Worm (Caenorhabditis elegans) whole organism, L4 larva: ENCODE results near the gene kcc-3.

ENCODE experiments used
- D1046.2 ChIP-seq: fragments of 200-800 bp; sonication (Bioruptor generic); IDR thresholded peaks from 2 replicates; pipeline ENCODE4 v1.3.6; 2022; ENCODE audit warnings: missing genetic modification characterization, missing compliant biosample characterization
- F10B5.3 ChIP-seq: sonication (generic microtip); optimal IDR thresholded peaks from 2 replicates; lab custom pipeline; 2016; ENCODE audit warnings: mild to moderate bottlenecking, missing genetic modification characterization, missing compliant biosample characterization
- F26F4.8 ChIP-seq: fragments of 200-800 bp; sonication (Bioruptor generic); conservative IDR thresholded peaks from 2 replicates; pipeline ENCODE4 v1.3.6; 2022; ENCODE audit warnings: missing genetic modification characterization, missing compliant biosample characterization
- F44E2.7 ChIP-seq: fragments of 200-800 bp; sonication (Bioruptor generic); IDR thresholded peaks from 2 replicates; pipeline ENCODE4 v2.1.2; 2022; ENCODE audit warnings: missing genetic modification characterization, missing compliant biosample characterization
- F49E8.2 ChIP-seq: sonication (generic microtip); optimal IDR thresholded peaks from 2 replicates; lab custom pipeline; 2016; ENCODE audit warnings: missing compliant biosample characterization, mild to moderate bottlenecking, missing genetic modification characterization, borderline replicate concordance
- Y105C5A.15 ChIP-seq: fragments of 200-800 bp; sonication (Bioruptor generic); IDR thresholded peaks from 2 replicates; pipeline ENCODE4 v1.3.6; 2022; ENCODE audit warnings: missing genetic modification characterization, missing compliant biosample characterization
- ZK337.2 ChIP-seq: fragments of 200-800 bp; sonication (Bioruptor generic); IDR thresholded peaks from 2 replicates; pipeline ENCODE4 v1.3.6; 2022; ENCODE audit warnings: missing genetic modification reagents, missing genetic modification characterization, missing compliant biosample characterization
- aha-1 ChIP-seq: fragments of 150-350 bp; peaks from one replicate; lab custom pipeline; 2014; ENCODE audit warnings: missing biosample characterization, missing genetic modification characterization
- arid-1 ChIP-seq: fragments of 200-800 bp; sonication (Bioruptor generic); conservative IDR thresholded peaks from 2 replicates; pipeline ENCODE4 v1.3.6; 2022; ENCODE audit warnings: missing genetic modification reagents, missing genetic modification characterization, missing compliant biosample characterization
- attf-4 ChIP-seq: sonication (generic microtip); optimal IDR thresholded peaks from 3 replicates; lab custom pipeline; 2017; ENCODE audit warnings: missing biosample characterization, missing genetic modification characterization
- ceh-32 ChIP-seq: sonication (generic microtip); optimal IDR thresholded peaks from 2 replicates; lab custom pipeline; 2016; ENCODE audit warnings: mild to moderate bottlenecking, missing genetic modification characterization, missing compliant biosample characterization; ENCODE audit not compliant: poor library complexity
- ces-1 ChIP-seq: fragments of 150-350 bp; sonication (generic microtip); optimal IDR thresholded peaks from 4 replicates; lab custom pipeline; 2014; ENCODE audit warnings: missing biosample characterization, missing genetic modification reagents, missing genetic modification characterization
- daf-12 ChIP-seq: fragments of 150-350 bp; optimal IDR thresholded peaks from 2 replicates; lab custom pipeline; 2014; ENCODE audit warnings: missing biosample characterization, missing genetic modification reagents, missing genetic modification characterization
- dmd-8 ChIP-seq: fragments of 200-800 bp; sonication (Bioruptor generic); IDR thresholded peaks from 2 replicates; pipeline ENCODE4 v1.3.6; 2022; ENCODE audit warnings: missing genetic modification characterization, missing compliant biosample characterization
- duxl-1 ChIP-seq: sonication (generic microtip); optimal IDR thresholded peaks from 2 replicates; lab custom pipeline; 2016; ENCODE audit warnings: mild to moderate bottlenecking, missing genetic modification characterization, moderate library complexity, missing compliant biosample characterization; ENCODE audit not compliant: poor library complexity
- dve-1 ChIP-seq: sonication (generic microtip); optimal IDR thresholded peaks from 2 replicates; lab custom pipeline; 2017; ENCODE audit warnings: antibody characterized with exemption, mild to moderate bottlenecking, missing genetic modification characterization, missing compliant biosample characterization; ENCODE audit not compliant: insufficient read depth
- fkh-10 ChIP-seq: fragments of 150-350 bp; optimal IDR thresholded peaks from 2 replicates; lab custom pipeline; 2014; ENCODE audit warnings: missing biosample characterization, missing genetic modification reagents, missing genetic modification characterization
- hlh-11 ChIP-seq: fragments of 200-800 bp; sonication (Bioruptor generic); optimal IDR thresholded peaks from 2 replicates; lab custom pipeline; 2018; ENCODE audit warnings: mild to moderate bottlenecking, missing genetic modification characterization, missing compliant biosample characterization
- hlh-30 ChIP-seq: sonication (generic microtip); optimal IDR thresholded peaks from 2 replicates; lab custom pipeline; 2017; ENCODE audit warnings: antibody characterized with exemption, mild to moderate bottlenecking, missing genetic modification characterization, missing compliant biosample characterization; ENCODE audit not compliant: insufficient read depth
- lin-38 ChIP-seq: fragments of 200-800 bp; sonication (Bioruptor generic); IDR thresholded peaks from 2 replicates; pipeline ENCODE4 v1.3.6; 2022; ENCODE audit warnings: missing genetic modification reagents, missing genetic modification characterization, missing compliant biosample characterization
- lin-39 ChIP-seq: fragments of 150-350 bp; optimal IDR thresholded peaks from 2 replicates; lab custom pipeline; 2014; ENCODE audit warnings: missing biosample characterization, missing genetic modification reagents, missing genetic modification characterization
- mdt-29 ChIP-seq: fragments of 200-800 bp; sonication (Bioruptor generic); IDR thresholded peaks from 2 replicates; pipeline ENCODE4 v1.3.6; 2022; ENCODE audit warnings: missing genetic modification reagents, missing genetic modification characterization, missing compliant biosample characterization
- mes-2 ChIP-seq: sonication (generic microtip); optimal IDR thresholded peaks from 2 replicates; lab custom pipeline; 2016; ENCODE audit warnings: missing genotype, mild to moderate bottlenecking, missing genetic modification characterization, missing compliant biosample characterization; ENCODE audit not compliant: poor library complexity, severe bottlenecking
- mxl-2 ChIP-seq: fragments of 200-800 bp; sonication (Bioruptor generic); conservative IDR thresholded peaks from 2 replicates; pipeline ENCODE4 v1.3.6; 2022; ENCODE audit warnings: missing genetic modification reagents, missing genetic modification characterization, missing compliant biosample characterization
- mxl-3 ChIP-seq: fragments of 200-800 bp; sonication (Bioruptor generic); optimal IDR thresholded peaks from 2 replicates; lab custom pipeline; 2018; ENCODE audit warnings: mild to moderate bottlenecking, missing genetic modification characterization, missing compliant biosample characterization
- nhr-102 ChIP-seq: sonication (generic microtip); optimal IDR thresholded peaks from 2 replicates; lab custom pipeline; 2016; ENCODE audit warnings: mild to moderate bottlenecking, missing genetic modification characterization, moderate library complexity, missing compliant biosample characterization
- nhr-42 ChIP-seq: fragments of 200-800 bp; sonication (Bioruptor generic); IDR thresholded peaks from 2 replicates; pipeline ENCODE4 v1.3.6; 2022; ENCODE audit warnings: missing genetic modification characterization, missing compliant biosample characterization
- nhr-76 ChIP-seq: fragments of 150-350 bp; optimal IDR thresholded peaks from 2 replicates; lab custom pipeline; 2014; ENCODE audit warnings: missing biosample characterization, missing genetic modification characterization
- php-3 ChIP-seq: fragments of 200-800 bp; sonication (Bioruptor generic); IDR thresholded peaks from 2 replicates; pipeline ENCODE4 v1.3.6; 2022; ENCODE audit warnings: missing genetic modification reagents, missing genetic modification characterization, missing compliant biosample characterization
- rbr-2 ChIP-seq: sonication (generic microtip); optimal IDR thresholded peaks from 2 replicates; lab custom pipeline; 2016; ENCODE audit warnings: missing genotype, missing genetic modification characterization, missing compliant biosample characterization
- sdz-12 ChIP-seq: fragments of 200-800 bp; sonication (Bioruptor generic); optimal IDR thresholded peaks from 2 replicates; lab custom pipeline; 2018; ENCODE audit warnings: mild to moderate bottlenecking, missing genetic modification characterization, missing compliant biosample characterization
- tag-97 ChIP-seq: fragments of 200-800 bp; sonication (Bioruptor generic); IDR thresholded peaks from 2 replicates; pipeline ENCODE4 v1.3.6; 2022; ENCODE audit warnings: missing genetic modification characterization, missing compliant biosample characterization
- tra-1 ChIP-seq: fragments of 200-800 bp; sonication (Bioruptor generic); IDR thresholded peaks from 2 replicates; pipeline ENCODE4 v1.3.6; 2022; ENCODE audit warnings: missing genetic modification reagents, missing genetic modification characterization, missing compliant biosample characterization
- unc-39 ChIP-seq: sonication (generic microtip); optimal IDR thresholded peaks from 2 replicates; lab custom pipeline; 2017; ENCODE audit warnings: missing biosample characterization, missing genetic modification characterization
- zfp-2 ChIP-seq: sonication (generic microtip); optimal IDR thresholded peaks from 2 replicates; lab custom pipeline; 2016; ENCODE audit warnings: mild to moderate bottlenecking, missing genetic modification characterization, missing compliant biosample characterization
- zip-2 ChIP-seq: fragments of 150-350 bp; optimal IDR thresholded peaks from 2 replicates; lab custom pipeline; 2014; ENCODE audit warnings: missing biosample characterization, missing genetic modification characterization
- ztf-7 ChIP-seq: fragments of 150-350 bp; optimal IDR thresholded peaks from 2 replicates; lab custom pipeline; 2014; ENCODE audit warnings: missing biosample characterization, missing genetic modification characterization

Gene kcc-3

DNA sequence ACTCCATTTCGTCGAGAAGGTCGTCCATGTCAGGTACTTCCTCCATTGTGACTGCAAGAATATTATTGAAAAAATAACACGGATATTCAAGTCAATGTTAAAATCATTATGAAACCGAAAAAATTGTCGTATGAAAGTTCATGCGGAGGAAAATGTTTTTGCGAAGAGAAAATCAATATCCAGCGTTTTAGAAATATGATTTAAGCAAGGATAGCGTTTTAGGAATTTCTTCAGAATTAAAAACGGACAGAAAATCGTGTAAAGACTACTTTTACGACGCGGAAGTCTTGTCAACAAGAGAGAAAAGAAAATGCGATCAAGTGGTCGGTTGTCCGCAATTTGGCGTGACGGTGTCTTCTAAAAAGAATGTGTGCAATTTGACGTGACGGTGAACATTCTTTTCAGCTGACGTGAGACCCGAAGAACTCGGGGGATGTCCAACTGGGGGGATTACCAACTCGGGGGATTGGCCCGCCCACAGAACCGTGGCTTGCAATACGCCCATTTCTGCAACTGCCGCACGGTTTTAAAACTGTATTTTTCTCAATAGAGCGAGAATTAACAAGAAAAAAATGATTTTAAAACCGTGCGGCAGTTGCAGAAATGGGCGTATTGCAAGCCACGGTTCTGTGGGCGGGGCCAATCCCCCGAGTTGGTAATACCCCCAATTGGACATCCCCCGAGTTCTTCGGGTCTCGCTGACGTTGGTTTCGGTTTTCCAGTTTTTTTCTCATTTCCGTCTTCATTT lies 44.6 kb upstream of the kcc-3 start, which contains the start of the genes aka-1 and ubc-6 (continued):
- TF ChIP-seq duxl-1 (tag; lab: Kevin White, UChicago) (peak; percentile 49), F26F4.8 (GFP tag; lab: Robert Waterston, UW) (no peak), nhr-102 (tag; lab: Kevin White, UChicago) (peak; percentile 89), hlh-11 (tag; lab: Kevin White, UChicago) (peak; percentile 98), D1046.2 (peak; percentile 94), php-3 (GFP tag; lab: Robert Waterston, UW) (peak; percentile 84), mes-2 (peak; percentile 78), F10B5.3 (no peak), hlh-30 (tag; lab: Kevin White, UChicago) (peak; percentile 92), zfp-2 (tag; lab: Kevin White, UChicago) (peak; percentile 60), ZK337.2 (GFP tag; lab: Robert Waterston, UW) (peak; percentile 71), Y105C5A.15 (GFP tag; lab: Robert Waterston, UW) (peak; percentile 68; the same call in 1 of the 2 replicates), nhr-76 (tag; lab: Kevin White, UChicago) (peak; percentile 8), fkh-10 (GFP tag; lab: Kevin White, UChicago) (peak; percentile 47), daf-12 (tag; lab: Kevin White, UChicago) (no peak)

DNA sequence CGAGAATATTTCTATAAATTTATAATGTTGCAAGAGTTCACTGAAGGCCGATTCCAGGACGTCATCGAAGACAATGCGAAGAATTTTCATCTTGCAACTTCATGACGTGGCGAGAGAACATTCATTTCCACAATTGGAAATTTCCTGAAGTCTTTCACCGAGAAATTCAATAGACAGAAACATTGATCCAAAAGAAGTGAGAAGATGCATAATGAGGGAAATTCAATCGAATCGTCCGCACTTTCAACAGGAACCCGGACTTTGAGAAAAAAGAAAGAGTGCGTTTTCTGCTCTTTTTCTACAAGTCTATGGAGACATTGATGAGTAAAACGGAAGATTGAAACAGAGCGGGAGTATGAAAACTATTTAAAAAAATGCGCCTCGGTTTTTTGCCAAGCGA lies 35.2 kb upstream of the kcc-3 start:
- TF ChIP-seq fkh-10 (GFP tag; lab: Kevin White, UChicago) (peak; percentile 64), ztf-7 (tag; lab: Kevin White, UChicago) (no peak), mxl-2 (no peak), ceh-32 (tag; lab: Kevin White, UChicago) (no peak), aha-1 (tag; lab: Kevin White, UChicago) (no peak), arid-1 (no peak), lin-38 (no peak), rbr-2 (tag; lab: Kevin White, UChicago) (no peak), mxl-3 (no peak), ces-1 (GFP tag; lab: Kevin White, UChicago) (peak; percentile 40)
- TF ChIP-seq, all 104 proteins: peak for 2

DNA sequence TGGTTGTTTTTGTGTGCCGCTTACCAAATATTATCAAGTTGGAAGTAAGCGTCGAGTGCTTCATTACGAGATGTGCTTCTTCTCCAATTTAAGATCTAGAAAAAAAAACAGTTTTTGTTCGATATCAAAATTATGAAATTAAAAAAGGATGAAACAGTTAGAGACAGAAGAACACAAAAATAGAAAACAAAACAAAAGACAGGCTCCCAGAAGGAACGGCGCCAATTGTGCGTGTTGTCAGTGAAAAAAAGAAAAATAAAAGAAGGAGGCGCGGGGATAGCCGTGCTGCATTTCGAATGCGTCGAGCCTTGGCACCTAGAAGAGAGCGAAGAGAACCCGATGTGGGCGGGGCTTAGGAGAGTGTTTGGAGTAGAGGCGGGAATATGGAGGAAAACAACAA lies 31.4 kb upstream of the kcc-3 start, which contains the start of gene sro-1:
Gene sro-1 (minus strand): TSS at position 101 of the 400 bp plus-strand sequence.
- no peak for TF ChIP-seq nhr-42 (GFP tag; lab: Robert Waterston, UW)
- TF ChIP-seq F44E2.7 (GFP tag; lab: Robert Waterston, UW), result no peak
- TF ChIP-seq mdt-29 (GFP tag; lab: Robert Waterston, UW), result no peak
- no peak for TF ChIP-seq nhr-102 (tag; lab: Kevin White, UChicago)
- TF ChIP-seq unc-39 (tag; lab: Kevin White, UChicago), result no peak
- no peak for TF ChIP-seq dve-1 (tag; lab: Kevin White, UChicago)
- TF ChIP-seq php-3 (GFP tag; lab: Robert Waterston, UW), result no peak
- no peak for TF ChIP-seq F49E8.2 (tag; lab: Kevin White, UChicago)
- TF ChIP-seq dmd-8 (GFP tag; lab: Robert Waterston, UW), result no peak
- TF ChIP-seq sdz-12 (GFP tag; lab: Kevin White, UChicago), result no peak

DNA sequence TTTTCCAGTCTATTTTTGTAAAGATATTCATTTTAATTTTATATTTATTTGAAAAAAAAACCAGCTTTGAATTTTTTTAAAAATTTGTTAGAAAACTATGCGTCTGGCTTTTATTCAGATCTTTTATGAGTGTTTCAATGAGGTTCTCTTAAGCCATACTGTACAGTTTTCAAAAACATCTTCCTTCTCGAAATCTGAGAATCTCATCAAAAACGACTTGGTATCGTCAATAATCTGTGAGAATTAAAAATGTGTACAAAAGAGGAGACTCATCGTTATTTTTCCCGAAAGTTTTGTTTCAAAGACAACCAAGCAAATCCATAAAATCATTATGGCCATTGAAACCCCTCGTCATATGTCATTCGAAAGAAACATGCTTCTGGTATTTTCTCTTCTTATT lies 25.1 kb upstream of the kcc-3 start, which contains the start of gene D1022.2:
Gene D1022.2 (plus strand): TSS at position 301 of the 400 bp plus-strand sequence.
- TF ChIP-seq Y105C5A.15 (GFP tag; lab: Robert Waterston, UW) (0 out of 2 replicates have a peak, but pooled peaks have one; percentile 14), nhr-102 (tag; lab: Kevin White, UChicago) (no peak), tag-97 (GFP tag; lab: Robert Waterston, UW) (no peak), zip-2 (tag; lab: Kevin White, UChicago) (no peak), ceh-32 (tag; lab: Kevin White, UChicago) (no peak), mxl-3 (no peak), tra-1 (no peak), attf-4 (tag; lab: Kevin White, UChicago) (no peak), lin-39 (tag; lab: Kevin White, UChicago) (no peak)
